Worm (Caenorhabditis elegans): ENCODE results near the gene C10A4.4.

DNA sequence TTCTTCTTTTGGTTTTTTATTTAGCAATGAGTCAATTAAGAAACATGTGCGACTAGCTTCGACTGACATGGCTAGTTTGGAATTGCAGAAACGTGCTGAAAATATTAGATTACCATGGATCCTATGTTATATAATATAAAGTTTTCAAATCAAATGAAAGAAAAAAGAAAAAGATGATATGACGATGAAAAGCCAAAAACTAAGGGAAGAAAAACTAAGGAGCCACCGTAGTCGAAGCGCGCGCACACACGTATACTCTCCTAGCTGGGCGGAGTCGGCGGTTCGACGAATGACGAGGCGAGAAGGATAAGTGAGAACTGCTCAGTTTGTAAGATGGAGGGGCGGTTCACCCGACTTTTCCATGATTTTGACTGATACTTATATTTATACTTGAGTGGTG lies 23.9 kb downstream of the C10A4.4 start, which contains the start of gene mnm-2:
- TF ChIP-seq lin-39 (tag; optimal IDR thresholded peaks at IDR 0.05) (no peak), pha-4 (tag; optimal IDR thresholded peaks at IDR 0.05) (no peak), ztf-11 (tag; optimal IDR thresholded peaks at IDR 0.05) (no peak), fos-1 (tag; optimal IDR thresholded peaks at IDR 0.05) (no peak), fkh-10 (GFP tag; optimal IDR thresholded peaks at IDR 0.05) (no peak), jun-1 (tag; optimal IDR thresholded peaks at IDR 0.05) (no peak), ZK546.5 (tag; optimal IDR thresholded peaks at IDR 0.05) (no peak)

Data from whole organism, L3 larva.